Fruit fly (Drosophila melanogaster) whole organism, embryonic: ENCODE results near the gene CG1910.
A peak's percentile ranks its signal among the peaks of the same experiment; 100 is the strongest.

Experiments
- Aef1 ChIP-seq: fragments of 200-800 bp; sonication (Bioruptor generic); IDR thresholded peaks from 3 replicates; pipeline ENCODE4 v1.3.6; 2022; ENCODE audit warnings: missing biosample characterization, missing genetic modification characterization
- Asciz ChIP-seq: fragments of 200-800 bp; sonication (Bioruptor generic); optimal IDR thresholded peaks from 2 replicates; lab custom pipeline; 2017; ENCODE audit warnings: missing biosample characterization, mild to moderate bottlenecking, missing genetic modification characterization, missing genetic modification reagents
- Atf-2 ChIP-seq: fragments of 200-800 bp; sonication (Bioruptor generic); optimal IDR thresholded peaks from 2 replicates; lab custom pipeline; 2016; ENCODE audit warnings: missing biosample characterization, missing genetic modification characterization
- CG13287 ChIP-seq: fragments of 200-800 bp; sonication (Bioruptor generic); IDR thresholded peaks from 2 replicates; pipeline ENCODE4 v1.3.6; 2022; ENCODE audit warnings: missing biosample characterization, missing genetic modification characterization; ENCODE audit not compliant: partially characterized antibody
- CG15696 ChIP-seq: fragments of 200-800 bp; sonication (Bioruptor generic); optimal IDR thresholded peaks from 2 replicates; lab custom pipeline; 2019; ENCODE audit warnings: missing biosample characterization, mild to moderate bottlenecking, missing genetic modification characterization, moderate library complexity
- CG16863 ChIP-seq: fragments of 200-800 bp; sonication (Bioruptor generic); optimal IDR thresholded peaks from 3 replicates; lab custom pipeline; 2016; ENCODE audit warnings: missing biosample characterization, missing genetic modification characterization
- CG17912 ChIP-seq: fragments of 200-800 bp; sonication (Bioruptor generic); optimal IDR thresholded peaks from 2 replicates; lab custom pipeline; 2018; ENCODE audit warnings: missing biosample characterization, mild to moderate bottlenecking, missing genetic modification characterization
- CG2129 ChIP-seq: fragments of 200-800 bp; sonication (Bioruptor generic); IDR thresholded peaks from 2 replicates; pipeline ENCODE4 v1.3.6; 2022; ENCODE audit warnings: missing biosample characterization, missing genetic modification characterization; ENCODE audit not compliant: partially characterized antibody
- CG2889 ChIP-seq: fragments of 200-800 bp; sonication (Bioruptor generic); IDR thresholded peaks from 3 replicates; pipeline ENCODE4 v1.3.6; 2022; ENCODE audit warnings: missing biosample characterization, missing genetic modification characterization
- CG32767 ChIP-seq: fragments of 200-800 bp; sonication (Bioruptor generic); IDR thresholded peaks from 2 replicates; pipeline ENCODE4 v1.3.6; 2022; ENCODE audit warnings: missing biosample characterization, missing genetic modification characterization
- CG3407 ChIP-seq: fragments of 200-800 bp; sonication (Bioruptor generic); optimal IDR thresholded peaks from 2 replicates; lab custom pipeline; 2018; ENCODE audit warnings: missing biosample characterization, mild to moderate bottlenecking, missing genetic modification characterization
- CG3995 ChIP-seq: fragments of 200-800 bp; sonication (Bioruptor generic); optimal IDR thresholded peaks from 3 replicates; lab custom pipeline; 2016; ENCODE audit warnings: missing biosample characterization, missing genetic modification characterization
- CG42726 ChIP-seq: fragments of 200-800 bp; sonication (Bioruptor generic); IDR thresholded peaks from 2 replicates; pipeline ENCODE4 v1.3.6; 2022; ENCODE audit warnings: missing biosample characterization, missing genetic modification characterization; ENCODE audit not compliant: partially characterized antibody
- CG6854 ChIP-seq: fragments of 200-800 bp; sonication (Bioruptor generic); optimal IDR thresholded peaks from 3 replicates; lab custom pipeline; 2017; ENCODE audit warnings: missing biosample characterization, mild to moderate bottlenecking, missing genetic modification characterization
- CG7357 ChIP-seq: fragments of 200-800 bp; sonication (Bioruptor generic); IDR thresholded peaks from 3 replicates; pipeline ENCODE4 v1.3.6; 2022; ENCODE audit warnings: missing biosample characterization, missing genetic modification characterization
- CG7786 ChIP-seq: fragments of 200-800 bp; sonication (Bioruptor generic); optimal IDR thresholded peaks from 2 replicates; lab custom pipeline; 2016; ENCODE audit warnings: missing biosample characterization, missing genetic modification characterization
- CG7987 ChIP-seq: fragments of 200-800 bp; sonication (Bioruptor generic); optimal IDR thresholded peaks from 2 replicates; lab custom pipeline; 2018; ENCODE audit warnings: missing biosample characterization, mild to moderate bottlenecking, missing genetic modification characterization, moderate library complexity
- CG8359 ChIP-seq: fragments of 200-800 bp; sonication (Bioruptor generic); optimal IDR thresholded peaks from 2 replicates; lab custom pipeline; 2017; ENCODE audit warnings: missing biosample characterization, mild to moderate bottlenecking, missing genetic modification characterization, borderline replicate concordance
- CG9797 ChIP-seq: fragments of 200-800 bp; sonication (Bioruptor generic); optimal IDR thresholded peaks from 3 replicates; lab custom pipeline; 2018; ENCODE audit warnings: missing biosample characterization, mild to moderate bottlenecking, missing genetic modification characterization
- Dref ChIP-seq: fragments of 200-800 bp; sonication (Bioruptor generic); IDR thresholded peaks from 2 replicates; pipeline ENCODE4 v1.3.6; 2022; ENCODE audit warnings: missing biosample characterization, missing genetic modification characterization
- HLH4C ChIP-seq: fragments of 200-800 bp; sonication (Bioruptor generic); IDR thresholded peaks from 3 replicates; pipeline ENCODE4 v1.3.6; 2022; ENCODE audit warnings: missing biosample characterization, missing genetic modification characterization; ENCODE audit not compliant: partially characterized antibody
- Hey ChIP-seq: fragments of 200-800 bp; sonication (Bioruptor generic); optimal IDR thresholded peaks from 3 replicates; lab custom pipeline; 2018; ENCODE audit warnings: missing biosample characterization, mild to moderate bottlenecking, missing genetic modification characterization
- Hmr ChIP-seq: fragments of 200-800 bp; sonication (Bioruptor generic); optimal IDR thresholded peaks from 3 replicates; lab custom pipeline; 2017; ENCODE audit warnings: mild to moderate bottlenecking, missing biosample characterization, missing genetic modification reagents, missing genetic modification characterization
- Jarid2 ChIP-seq: fragments of 200-800 bp; sonication (Bioruptor generic); optimal IDR thresholded peaks from 3 replicates; lab custom pipeline; 2017; ENCODE audit warnings: mild to moderate bottlenecking, missing biosample characterization, missing genetic modification reagents, missing genetic modification characterization
- Optix ChIP-seq: fragments of 200-800 bp; sonication (Bioruptor generic); IDR thresholded peaks from 3 replicates; pipeline ENCODE4 v1.3.6; 2022; ENCODE audit warnings: missing biosample characterization, missing genetic modification characterization
- Pdp1 ChIP-seq, 2 experiments: fragments of 200-800 bp; sonication (Bioruptor generic); optimal IDR thresholded peaks; 3 replicates each; lab custom pipeline; 2016; ENCODE audit warnings: missing biosample characterization in 2 of 2, missing genetic modification characterization in 2 of 2, mild to moderate bottlenecking in 1 of 2, moderate library complexity in 1 of 2
- Ptx1 ChIP-seq: fragments of 200-800 bp; sonication (Bioruptor generic); IDR thresholded peaks from 2 replicates; pipeline ENCODE4 v1.3.6; 2022; ENCODE audit warnings: missing biosample characterization, missing genetic modification characterization
- Sox100B ChIP-seq: fragments of 200-800 bp; sonication (Bioruptor generic); optimal IDR thresholded peaks from 3 replicates; lab custom pipeline; 2018; ENCODE audit warnings: missing biosample characterization, mild to moderate bottlenecking, missing genetic modification characterization
- Sry-δ ChIP-seq: fragments of 200-800 bp; sonication (Bioruptor generic); optimal IDR thresholded peaks from 2 replicates; lab custom pipeline; 2016; ENCODE audit warnings: missing biosample characterization, missing genetic modification characterization
- Stat92E ChIP-seq, 3 experiments: fragments of >200 bp in 2 of 3; fragments of 200-800 bp in 1 of 3; sonication (Bioruptor generic) in 1 of 3; optimal IDR thresholded peaks; 2 replicates each; lab custom pipeline; 2017 to 2019; ENCODE audit warnings: missing biosample characterization in 3 of 3, missing genetic modification characterization in 3 of 3, mild to moderate bottlenecking in 1 of 3, moderate library complexity in 1 of 3
- Trl ChIP-seq, 3 experiments: fragments of >200 bp in 2 of 3; fragments of 200-800 bp in 1 of 3; sonication (Bioruptor generic) in 1 of 3; optimal IDR thresholded peaks; 2 replicates in 1 of 3; 3 replicates in 2 of 3; lab custom pipeline; 2016 to 2017; ENCODE audit warnings: missing biosample characterization in 1 of 3, missing genetic modification characterization in 1 of 3
- ara ChIP-seq: fragments of 200-800 bp; sonication (Bioruptor generic); IDR thresholded peaks from 2 replicates; pipeline ENCODE4 v1.3.6; 2022; ENCODE audit warnings: missing biosample characterization, missing genetic modification characterization
- cg ChIP-seq: fragments of 200-800 bp; sonication (Bioruptor generic); optimal IDR thresholded peaks from 3 replicates; lab custom pipeline; 2019; ENCODE audit warnings: missing biosample characterization, mild to moderate bottlenecking, missing genetic modification characterization, moderate library complexity
- chn ChIP-seq: fragments of 200-800 bp; sonication (Bioruptor generic); optimal IDR thresholded peaks from 2 replicates; lab custom pipeline; 2016; ENCODE audit warnings: missing biosample characterization, missing genetic modification characterization
- dmrt99B ChIP-seq: fragments of 200-800 bp; sonication (Bioruptor generic); optimal IDR thresholded peaks from 2 replicates; lab custom pipeline; 2018; ENCODE audit warnings: missing biosample characterization, mild to moderate bottlenecking, missing genetic modification characterization, moderate library complexity
- dysf ChIP-seq: fragments of 200-800 bp; sonication (Bioruptor generic); IDR thresholded peaks from 3 replicates; pipeline ENCODE4 v1.3.6; 2022; ENCODE audit warnings: missing biosample characterization, missing genetic modification characterization
- esg ChIP-seq: fragments of 200-800 bp; sonication (Bioruptor generic); conservative IDR thresholded peaks from 2 replicates; pipeline ENCODE4 v1.3.6; 2022; ENCODE audit warnings: missing biosample characterization, missing genetic modification characterization
- fd3F ChIP-seq: fragments of 200-800 bp; sonication (Bioruptor generic); optimal IDR thresholded peaks from 2 replicates; lab custom pipeline; 2018; ENCODE audit warnings: missing biosample characterization, mild to moderate bottlenecking, missing genetic modification characterization, moderate library complexity
- fru ChIP-seq: fragments of >200 bp; optimal IDR thresholded peaks from 2 replicates; lab custom pipeline; 2017
- ham ChIP-seq: fragments of 200-800 bp; sonication (Bioruptor generic); IDR thresholded peaks from 2 replicates; pipeline ENCODE4 v1.3.6; 2022; ENCODE audit warnings: missing biosample characterization, missing genetic modification characterization
- nerfin-1 ChIP-seq: fragments of 200-800 bp; sonication (Bioruptor generic); optimal IDR thresholded peaks from 3 replicates; lab custom pipeline; 2019; ENCODE audit warnings: missing biosample characterization, mild to moderate bottlenecking, missing genetic modification characterization, moderate library complexity
- stwl ChIP-seq: fragments of 200-800 bp; sonication (Bioruptor generic); optimal IDR thresholded peaks from 3 replicates; lab custom pipeline; 2018; ENCODE audit warnings: missing biosample characterization, mild to moderate bottlenecking, missing genetic modification characterization, moderate library complexity
- tin ChIP-seq: fragments of 200-800 bp; sonication (Bioruptor generic); optimal IDR thresholded peaks from 3 replicates; lab custom pipeline; 2016; ENCODE audit warnings: missing biosample characterization, missing genetic modification characterization
- tll ChIP-seq, 2 experiments: fragments of 200-800 bp in 1 of 2; fragments of >200 bp in 1 of 2; sonication (Bioruptor generic) in 1 of 2; optimal IDR thresholded peaks; 2 replicates each; lab custom pipeline; 2017 to 2019; ENCODE audit warnings: missing biosample characterization in 2 of 2, missing genetic modification characterization in 2 of 2, mild to moderate bottlenecking in 1 of 2, moderate library complexity in 1 of 2
- wek ChIP-seq: fragments of 200-800 bp; sonication (Bioruptor generic); optimal IDR thresholded peaks from 3 replicates; lab custom pipeline; 2018; ENCODE audit warnings: missing biosample characterization, mild to moderate bottlenecking, missing genetic modification characterization, moderate library complexity
- wor ChIP-seq: fragments of 200-800 bp; sonication (Bioruptor generic); IDR thresholded peaks from 2 replicates; pipeline ENCODE4 v1.3.6; 2022; ENCODE audit warnings: missing biosample characterization, missing genetic modification characterization
- zen2 ChIP-seq: fragments of 200-800 bp; sonication (Bioruptor generic); IDR thresholded peaks from 3 replicates; pipeline ENCODE4 v1.3.6; 2022; ENCODE audit warnings: missing biosample characterization, missing genetic modification characterization; ENCODE audit not compliant: partially characterized antibody

CG1910 gene

DNA sequence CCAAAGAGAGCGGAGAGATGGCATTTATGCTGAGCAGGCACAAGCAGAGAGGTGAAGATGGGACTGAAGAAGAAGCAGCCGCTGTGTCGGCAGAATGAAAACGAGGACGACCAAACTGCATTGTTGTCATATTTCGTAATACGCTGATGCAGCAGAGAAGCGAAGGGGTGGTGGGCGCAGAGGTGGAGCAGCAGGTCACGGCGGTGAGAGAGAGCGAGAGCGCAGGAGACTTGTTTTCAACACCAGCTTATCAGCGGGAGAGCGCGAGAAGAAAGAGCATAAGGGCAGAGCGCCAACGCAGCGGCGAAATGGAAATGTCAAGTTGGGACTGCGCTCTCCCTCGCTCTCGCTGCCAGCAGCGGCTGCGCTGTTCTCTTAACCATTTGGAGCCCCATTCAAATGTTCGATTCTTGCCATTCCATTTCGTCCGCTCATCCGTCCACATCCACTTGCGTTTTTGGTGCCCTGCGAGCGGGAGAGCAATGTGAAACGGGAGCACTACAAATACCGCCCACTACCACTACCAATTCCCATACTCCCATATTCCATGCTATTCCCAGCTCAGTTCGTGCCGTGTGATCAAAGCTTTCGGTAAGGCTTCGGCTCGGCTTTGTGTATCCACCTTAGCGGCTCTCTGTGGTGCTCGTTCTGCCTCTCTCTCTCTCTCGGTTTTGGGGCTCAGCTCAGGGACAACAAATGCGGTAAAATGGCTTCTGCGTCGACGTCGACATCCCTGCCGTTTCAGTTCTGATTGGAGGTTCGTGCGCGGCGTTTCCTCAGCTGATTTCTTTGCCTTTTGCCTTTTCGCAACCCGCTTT is 33.9 kb upstream of the CG1910 start, which contains the start of gene ttk (continued):
- TF ChIP-seq CG7786 (GFP tag; lab: Kevin White, UChicago): no peak
- TF ChIP-seq CG7987: no peak
- TF ChIP-seq CG2129 (GFP tag; lab: Robert Waterston, UW): no peak; the same call in 1 of the 2 replicates
- TF ChIP-seq fd3F (GFP tag; lab: Kevin White, UChicago): no peak
- TF ChIP-seq Ptx1 (GFP tag; lab: Robert Waterston, UW): no peak
- no peak for TF ChIP-seq CG3407
- no peak for TF ChIP-seq Atf-2 (GFP tag; lab: Kevin White, UChicago)
- TF ChIP-seq CG15696 (tag; lab: Kevin White, UChicago): no peak
- no peak for TF ChIP-seq Hmr (GFP tag; lab: Kevin White, UChicago)
- TF ChIP-seq Pdp1 (GFP tag; optimal IDR thresholded peaks at IDR 0.05; lab: Kevin White, UChicago): peak in 1 of 2 experiments; percentile 91
- TF ChIP-seq CG9797 (GFP tag; lab: Kevin White, UChicago): no peak
- no peak for TF ChIP-seq Stat92E (GFP tag; optimal IDR thresholded peaks at IDR 0.05; lab: Kevin White, UChicago)
- no peak for TF ChIP-seq ham (GFP tag; lab: Robert Waterston, UW)
- peak; percentile 72 for TF ChIP-seq zen2 (GFP tag; lab: Robert Waterston, UW)
- no peak for TF ChIP-seq wek
- no peak for TF ChIP-seq CG6854
- TF ChIP-seq fru (lab: Kevin White, UChicago): no peak
- peak; percentile 95 to 97 for TF ChIP-seq Trl (optimal IDR thresholded peaks at IDR 0.05; lab: Kevin White, UChicago)
- peak; percentile 41 for TF ChIP-seq Trl (GFP tag; optimal IDR thresholded peaks at IDR 0.05; lab: Kevin White, UChicago)
- TF ChIP-seq HLH4C: 0 out of 3 replicates have a peak, but pooled peaks have one; percentile 16
- no peak for TF ChIP-seq CG8359 (GFP tag; lab: Kevin White, UChicago)
- TF ChIP-seq CG16863: no peak
- TF ChIP-seq nerfin-1 (tag; lab: Kevin White, UChicago): no peak
- no peak for TF ChIP-seq tin (GFP tag; lab: Kevin White, UChicago)
- TF ChIP-seq Jarid2 (GFP tag; lab: Kevin White, UChicago): peak; percentile 54
- no peak for TF ChIP-seq CG7357 (GFP tag; lab: Robert Waterston, UW)
- peak; percentile 58 for TF ChIP-seq chn (GFP tag; lab: Kevin White, UChicago)
- peak; percentile 13; the same call in 1 of the 2 replicates for TF ChIP-seq ara (GFP tag; lab: Robert Waterston, UW)
- 0 out of 2 replicates have a peak, but pooled peaks have one; percentile 9 for TF ChIP-seq CG32767 (GFP tag; lab: Robert Waterston, UW)
- no peak for TF ChIP-seq Aef1 (GFP tag; lab: Robert Waterston, UW)
- TF ChIP-seq CG42726 (GFP tag; lab: Robert Waterston, UW): 0 out of 2 replicates have a peak, but pooled peaks have one; percentile 14
- no peak for TF ChIP-seq Sox100B
- TF ChIP-seq CG17912 (GFP tag; lab: Kevin White, UChicago): no peak
- no peak for TF ChIP-seq Hey (tag; lab: Kevin White, UChicago)
- TF ChIP-seq CG2889 (GFP tag; lab: Robert Waterston, UW): no peak
- TF ChIP-seq Optix (GFP tag; lab: Robert Waterston, UW): no peak
- TF ChIP-seq dmrt99B (tag; lab: Kevin White, UChicago): peak; percentile 13
- no peak for TF ChIP-seq CG3995 (GFP tag; lab: Kevin White, UChicago)
- TF ChIP-seq dysf: no peak
- no peak for TF ChIP-seq wor (GFP tag; lab: Robert Waterston, UW)
- TF ChIP-seq tll (GFP tag; optimal IDR thresholded peaks at IDR 0.05; lab: Kevin White, UChicago): no peak
- TF ChIP-seq Sry-δ (GFP tag; lab: Kevin White, UChicago): no peak
- peak; percentile 45 for TF ChIP-seq cg (GFP tag; lab: Kevin White, UChicago)
- TF ChIP-seq stwl: no peak
- no peak for TF ChIP-seq esg (GFP tag; lab: Robert Waterston, UW)
- no peak for TF ChIP-seq Asciz (GFP tag; lab: Kevin White, UChicago)
- TF ChIP-seq CG13287 (GFP tag; lab: Robert Waterston, UW): peak; percentile 53
- TF ChIP-seq Dref: no peak
